Worm (Caenorhabditis elegans) whole organism, L4 larva: Measurements from ENCODE around the gene txt-14.

Experiments
- F26F4.8 ChIP-seq: fragments of 200-800 bp; sonication (Bioruptor generic); conservative IDR thresholded peaks from 2 replicates; pipeline ENCODE4 v1.3.6; 2022; ENCODE audit warnings: missing genetic modification characterization, missing compliant biosample characterization
- F37D6.2 ChIP-seq: sonication (generic microtip); optimal IDR thresholded peaks from 2 replicates; lab custom pipeline; 2016; ENCODE audit warnings: mild to moderate bottlenecking, missing genetic modification characterization, missing compliant biosample characterization
- T20F7.1 ChIP-seq: fragments of 200-800 bp; sonication (Bioruptor generic); optimal IDR thresholded peaks from 2 replicates; lab custom pipeline; 2018; ENCODE audit warnings: mild to moderate bottlenecking, missing genetic modification characterization, missing compliant biosample characterization
- Y105C5A.15 ChIP-seq: fragments of 200-800 bp; sonication (Bioruptor generic); IDR thresholded peaks from 2 replicates; pipeline ENCODE4 v1.3.6; 2022; ENCODE audit warnings: missing genetic modification characterization, missing compliant biosample characterization
- Y48G9A.11 ChIP-seq: fragments of 200-800 bp; sonication (Bioruptor generic); IDR thresholded peaks from 2 replicates; pipeline ENCODE4 v1.3.6; 2022; ENCODE audit warnings: missing genetic modification reagents, missing genetic modification characterization, missing compliant biosample characterization
- aha-1 ChIP-seq: fragments of 150-350 bp; peaks from one replicate; lab custom pipeline; 2014; ENCODE audit warnings: missing biosample characterization, missing genetic modification characterization
- aly-2 ChIP-seq: sonication (generic microtip); optimal IDR thresholded peaks from 2 replicates; lab custom pipeline; 2018; ENCODE audit warnings: missing biosample characterization, missing genetic modification characterization
- ama-1 ChIP-seq: fragments of 150-350 bp; optimal IDR thresholded peaks from 2 replicates; lab custom pipeline; 2014; ENCODE audit warnings: inconsistent platforms, mixed read lengths
- ceh-32 ChIP-seq: sonication (generic microtip); optimal IDR thresholded peaks from 2 replicates; lab custom pipeline; 2016; ENCODE audit warnings: mild to moderate bottlenecking, missing genetic modification characterization, missing compliant biosample characterization; ENCODE audit not compliant: poor library complexity
- ceh-82 ChIP-seq: sonication (generic microtip); optimal IDR thresholded peaks from 2 replicates; lab custom pipeline; 2017; ENCODE audit warnings: missing biosample characterization, missing genetic modification characterization
- daf-16 ChIP-seq, 3 experiments: sonication (generic microtip); optimal IDR thresholded peaks; 2 replicates each; lab custom pipeline; 2016 to 2017; ENCODE audit warnings: missing genetic modification characterization in 3 of 3, missing genetic modification reagents in 3 of 3, mild to moderate bottlenecking in 2 of 3, missing compliant biosample characterization in 2 of 3, missing biosample characterization in 1 of 3, moderate library complexity in 1 of 3
- dmd-6 ChIP-seq: fragments of 200-800 bp; sonication (Bioruptor generic); IDR thresholded peaks from 2 replicates; pipeline ENCODE4 v1.3.6; 2022; ENCODE audit warnings: missing genetic modification reagents, missing genetic modification characterization, missing compliant biosample characterization
- dpl-1 ChIP-seq: fragments of 150-350 bp; optimal IDR thresholded peaks from 2 replicates; lab custom pipeline; 2014; ENCODE audit warnings: missing biosample characterization, missing genetic modification reagents, missing genetic modification characterization
- dve-1 ChIP-seq: sonication (generic microtip); optimal IDR thresholded peaks from 2 replicates; lab custom pipeline; 2017; ENCODE audit warnings: antibody characterized with exemption, mild to moderate bottlenecking, missing genetic modification characterization, missing compliant biosample characterization; ENCODE audit not compliant: insufficient read depth
- hif-1 ChIP-seq, 2 experiments: sonication (generic microtip); optimal IDR thresholded peaks; 2 replicates each; lab custom pipeline; 2016 to 2017; ENCODE audit warnings: missing compliant biosample characterization in 2 of 2, missing genetic modification characterization in 2 of 2, missing genetic modification reagents in 2 of 2, missing genotype in 2 of 2, mild to moderate bottlenecking in 1 of 2
- hlh-11 ChIP-seq: fragments of 200-800 bp; sonication (Bioruptor generic); optimal IDR thresholded peaks from 2 replicates; lab custom pipeline; 2018; ENCODE audit warnings: mild to moderate bottlenecking, missing genetic modification characterization, missing compliant biosample characterization
- hlh-30 ChIP-seq: sonication (generic microtip); optimal IDR thresholded peaks from 2 replicates; lab custom pipeline; 2017; ENCODE audit warnings: antibody characterized with exemption, mild to moderate bottlenecking, missing genetic modification characterization, missing compliant biosample characterization; ENCODE audit not compliant: insufficient read depth
- hmg-1.1 ChIP-seq: fragments of 200-800 bp; sonication (Bioruptor generic); IDR thresholded peaks from 2 replicates; pipeline ENCODE4 v1.3.6; 2022; ENCODE audit warnings: missing genetic modification reagents, missing genetic modification characterization, missing compliant biosample characterization
- lin-1 ChIP-seq: fragments of 200-800 bp; sonication (Bioruptor generic); IDR thresholded peaks from 2 replicates; pipeline ENCODE4 v1.3.6; 2022; ENCODE audit warnings: missing genetic modification reagents, missing genetic modification characterization, missing compliant biosample characterization
- lin-13 ChIP-seq: fragments of 150-350 bp; optimal IDR thresholded peaks from 2 replicates; lab custom pipeline; 2014; ENCODE audit warnings: missing biosample characterization, missing genetic modification reagents, missing genetic modification characterization
- lsy-2 ChIP-seq, 2 experiments: fragments of 150-350 bp in 1 of 2; sonication (generic microtip) in 1 of 2; optimal IDR thresholded peaks; 2 replicates each; lab custom pipeline; 2014 to 2017; ENCODE audit warnings: missing biosample characterization in 2 of 2, missing genetic modification characterization in 2 of 2
- mdl-1 ChIP-seq, 2 experiments: fragments of 150-350 bp in 1 of 2; sonication (generic microtip) in 1 of 2; optimal IDR thresholded peaks; 2 replicates each; lab custom pipeline; 2014 to 2017; ENCODE audit warnings: missing biosample characterization in 2 of 2, missing genetic modification characterization in 2 of 2
- mdt-29 ChIP-seq: fragments of 200-800 bp; sonication (Bioruptor generic); IDR thresholded peaks from 2 replicates; pipeline ENCODE4 v1.3.6; 2022; ENCODE audit warnings: missing genetic modification reagents, missing genetic modification characterization, missing compliant biosample characterization
- mxl-2 ChIP-seq: fragments of 200-800 bp; sonication (Bioruptor generic); conservative IDR thresholded peaks from 2 replicates; pipeline ENCODE4 v1.3.6; 2022; ENCODE audit warnings: missing genetic modification reagents, missing genetic modification characterization, missing compliant biosample characterization
- nhr-10 ChIP-seq: fragments of 150-350 bp; optimal IDR thresholded peaks from 2 replicates; lab custom pipeline; 2014; ENCODE audit warnings: missing biosample characterization, missing genetic modification characterization
- nhr-102 ChIP-seq: sonication (generic microtip); optimal IDR thresholded peaks from 2 replicates; lab custom pipeline; 2016; ENCODE audit warnings: mild to moderate bottlenecking, missing genetic modification characterization, moderate library complexity, missing compliant biosample characterization
- nhr-111 ChIP-seq: fragments of 200-800 bp; sonication (Bioruptor generic); optimal IDR thresholded peaks from 2 replicates; lab custom pipeline; 2018; ENCODE audit warnings: mild to moderate bottlenecking, missing genetic modification characterization, missing compliant biosample characterization
- nhr-28 ChIP-seq: fragments of 150-350 bp; optimal IDR thresholded peaks from 2 replicates; lab custom pipeline; 2014; ENCODE audit warnings: missing biosample characterization, missing genetic modification characterization
- nhr-48 ChIP-seq: sonication (generic microtip); optimal IDR thresholded peaks from 2 replicates; lab custom pipeline; 2016; ENCODE audit warnings: mild to moderate bottlenecking, missing genetic modification characterization, missing compliant biosample characterization
- nhr-77 ChIP-seq: fragments of 150-350 bp; optimal IDR thresholded peaks from 2 replicates; lab custom pipeline; 2014; ENCODE audit warnings: missing biosample characterization, missing genetic modification characterization
- pha-4 ChIP-seq, 2 experiments: fragments of 150-350 bp in 1 of 2; fragments of 200-800 bp in 1 of 2; sonication (Bioruptor generic) in 1 of 2; IDR thresholded peaks in 1 of 2; optimal IDR thresholded peaks in 1 of 2; 2 replicates each; pipeline versions ENCODE4 v1.3.6 to Lab custom; 2014 to 2022; ENCODE audit warnings: missing genetic modification characterization in 2 of 2, missing genetic modification reagents in 2 of 2, missing biosample characterization in 1 of 2, missing compliant biosample characterization in 1 of 2
- php-3 ChIP-seq: fragments of 200-800 bp; sonication (Bioruptor generic); IDR thresholded peaks from 2 replicates; pipeline ENCODE4 v1.3.6; 2022; ENCODE audit warnings: missing genetic modification reagents, missing genetic modification characterization, missing compliant biosample characterization
- pqm-1 ChIP-seq: sonication (generic microtip); optimal IDR thresholded peaks from 2 replicates; lab custom pipeline; 2017; ENCODE audit warnings: missing biosample characterization, missing genetic modification characterization
- sdz-12 ChIP-seq: fragments of 200-800 bp; sonication (Bioruptor generic); optimal IDR thresholded peaks from 2 replicates; lab custom pipeline; 2018; ENCODE audit warnings: mild to moderate bottlenecking, missing genetic modification characterization, missing compliant biosample characterization
- set-16 ChIP-seq: fragments of 200-800 bp; sonication (Bioruptor generic); IDR thresholded peaks from 2 replicates; pipeline ENCODE4 v1.3.6; 2022; ENCODE audit warnings: missing genetic modification reagents, missing genetic modification characterization, missing compliant biosample characterization
- spr-1 ChIP-seq: sonication (generic microtip); optimal IDR thresholded peaks from 2 replicates; lab custom pipeline; 2016; ENCODE audit warnings: mild to moderate bottlenecking, missing genetic modification characterization, missing compliant biosample characterization
- tra-1 ChIP-seq: fragments of 200-800 bp; sonication (Bioruptor generic); IDR thresholded peaks from 2 replicates; pipeline ENCODE4 v1.3.6; 2022; ENCODE audit warnings: missing genetic modification reagents, missing genetic modification characterization, missing compliant biosample characterization
- unc-62 ChIP-seq, 3 experiments: fragments of 150-350 bp in 1 of 3; sonication (generic microtip); optimal IDR thresholded peaks in 2 of 3; peaks in 1 of 3; 1 replicate in 1 of 3; 2 replicates in 2 of 3; lab custom pipeline; 2014 to 2017; ENCODE audit warnings: missing biosample characterization in 3 of 3, missing genetic modification characterization in 3 of 3, missing genetic modification reagents in 3 of 3, missing genotype in 1 of 3

The txt-14 gene

DNA sequence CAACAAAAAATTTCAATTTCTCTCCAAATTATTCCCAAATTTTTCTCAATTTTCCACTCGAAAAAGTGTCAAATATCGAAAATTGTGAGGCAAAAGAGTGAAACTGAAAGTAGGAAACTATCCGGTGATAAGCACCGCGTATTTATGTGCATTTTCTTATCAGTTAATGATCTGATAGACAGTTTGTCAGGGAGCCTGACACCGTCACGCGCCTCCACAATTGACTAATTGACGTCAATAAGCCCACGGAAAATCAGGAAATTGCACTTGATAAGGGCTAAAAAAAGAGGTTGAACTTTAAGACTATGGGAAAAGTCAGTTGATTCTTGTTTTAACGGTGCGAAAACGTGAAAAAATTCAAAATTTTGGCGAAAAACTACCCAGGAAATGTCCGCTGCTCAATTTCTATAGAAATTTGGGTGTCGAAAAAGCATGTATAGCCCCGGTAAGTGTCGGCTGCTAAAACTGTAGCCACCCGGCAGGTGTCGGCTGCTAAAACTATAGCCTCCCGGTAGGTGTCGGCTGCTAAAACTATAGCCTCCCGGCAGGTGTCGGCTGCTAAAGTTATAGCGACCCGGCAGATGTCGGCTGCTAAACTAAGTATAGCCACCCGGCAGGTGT lies 4.9 kb upstream of the txt-14 start:
- TF ChIP-seq T20F7.1 (GFP tag; lab: Kevin White, UChicago): peak; percentile 30
- no peak for TF ChIP-seq Y105C5A.15 (GFP tag; lab: Robert Waterston, UW)
- peak; percentile 49; the same call in 1 of the 2 replicates for TF ChIP-seq lin-1 (GFP tag; lab: Robert Waterston, UW)
- no peak for TF ChIP-seq nhr-48 (tag; lab: Kevin White, UChicago)
- no peak for TF ChIP-seq F26F4.8 (GFP tag; lab: Robert Waterston, UW)
- no peak for TF ChIP-seq mxl-2 (GFP tag; lab: Robert Waterston, UW)
- TF ChIP-seq daf-16 (GFP tag; optimal IDR thresholded peaks at IDR 0.05; lab: Kevin White, UChicago): peak in 1 of 2 experiments; percentile 72
- peak; percentile 98 for TF ChIP-seq daf-16 (tag; optimal IDR thresholded peaks at IDR 0.05; lab: Kevin White, UChicago)
- TF ChIP-seq ceh-82 (tag; lab: Kevin White, UChicago): no peak
- peak; percentile 71 for TF ChIP-seq mdt-29
- TF ChIP-seq ama-1 (lab: Kevin White, UChicago): peak; percentile 39
- TF ChIP-seq tra-1 (GFP tag; lab: Robert Waterston, UW): peak; percentile 66; the same call in 1 of the 2 replicates
- TF ChIP-seq nhr-10 (tag; lab: Kevin White, UChicago): peak; percentile 66
- TF ChIP-seq dve-1 (tag; lab: Kevin White, UChicago): peak; percentile 92
- TF ChIP-seq unc-62 (GFP tag; optimal IDR thresholded peaks at IDR 0.05 in 1 of 2; lab: Kevin White, UChicago): peak in 1 of 2 experiments; percentile 16
- no peak for TF ChIP-seq unc-62 (tag; optimal IDR thresholded peaks at IDR 0.05; lab: Kevin White, UChicago)
- no peak for TF ChIP-seq nhr-111 (GFP tag; lab: Kevin White, UChicago)
- peak in 1 of 2 experiments; percentile 20 for TF ChIP-seq lsy-2 (tag; optimal IDR thresholded peaks at IDR 0.05; lab: Kevin White, UChicago)
- 0 out of 2 replicates have a peak, but pooled peaks have one; percentile 34 for TF ChIP-seq set-16 (GFP tag; lab: Robert Waterston, UW)
- no peak for TF ChIP-seq sdz-12 (GFP tag; lab: Kevin White, UChicago)
- peak in 1 of 2 experiments; percentile 57 for TF ChIP-seq hif-1 (tag; optimal IDR thresholded peaks at IDR 0.05; lab: Kevin White, UChicago)
- peak; percentile 69; the same call in 1 of the 2 replicates for TF ChIP-seq php-3
- TF ChIP-seq hmg-1.1 (GFP tag; lab: Robert Waterston, UW): no peak
- no peak for TF ChIP-seq spr-1 (tag; lab: Kevin White, UChicago)
- TF ChIP-seq dmd-6 (GFP tag; lab: Robert Waterston, UW): peak; percentile 89
- peak in 1 of 2 experiments; percentile 4 for TF ChIP-seq mdl-1 (tag; optimal IDR thresholded peaks at IDR 0.05; lab: Kevin White, UChicago)
- peak; percentile 66 for TF ChIP-seq pqm-1 (tag; lab: Kevin White, UChicago)
- TF ChIP-seq pha-4 (GFP tag; IDR thresholded peaks at IDR 0.05; lab: Robert Waterston, UW): no peak
- no peak for TF ChIP-seq pha-4 (tag; optimal IDR thresholded peaks at IDR 0.05; lab: Kevin White, UChicago)
- TF ChIP-seq nhr-28 (tag; lab: Kevin White, UChicago): peak; percentile 72
- no peak for TF ChIP-seq F37D6.2
- no peak for TF ChIP-seq Y48G9A.11 (GFP tag; lab: Robert Waterston, UW)
- no peak for TF ChIP-seq aly-2
- peak; percentile 58 for TF ChIP-seq hlh-30 (tag; lab: Kevin White, UChicago)
- TF ChIP-seq nhr-102 (tag; lab: Kevin White, UChicago): peak; percentile 43
- peak; percentile 22 for TF ChIP-seq lin-13 (GFP tag; lab: Kevin White, UChicago)
- no peak for TF ChIP-seq ceh-32 (tag; lab: Kevin White, UChicago)
- peak; percentile 50 for TF ChIP-seq aha-1
- TF ChIP-seq nhr-77 (tag; lab: Kevin White, UChicago): peak; percentile 64
- no peak for TF ChIP-seq dpl-1 (GFP tag; lab: Kevin White, UChicago)
- TF ChIP-seq hlh-11 (tag; lab: Kevin White, UChicago): peak; percentile 78
